Worm (Caenorhabditis elegans) whole organism, L3 larva: Measurements from ENCODE around the gene ZK673.6.

ENCODE experiments used
- aly-2 ChIP-seq: fragments of 150-350 bp; optimal IDR thresholded peaks from 2 replicates; lab custom pipeline; 2014; ENCODE audit warnings: missing biosample characterization, missing genetic modification characterization
- ama-1 ChIP-seq: fragments of 150-350 bp; optimal IDR thresholded peaks from 2 replicates; lab custom pipeline; 2018
- ceh-16 ChIP-seq: sonication (generic microtip); optimal IDR thresholded peaks from 2 replicates; lab custom pipeline; 2017; ENCODE audit warnings: missing biosample characterization, missing genetic modification characterization
- ceh-28 ChIP-seq: fragments of 150-350 bp; optimal IDR thresholded peaks from 2 replicates; lab custom pipeline; 2014; ENCODE audit warnings: missing biosample characterization, missing genetic modification reagents, missing genetic modification characterization
- ceh-9 ChIP-seq: sonication (generic microtip); optimal IDR thresholded peaks from 2 replicates; lab custom pipeline; 2018; ENCODE audit warnings: missing biosample characterization, missing genetic modification characterization
- daf-12 ChIP-seq: fragments of 150-350 bp; optimal IDR thresholded peaks from 2 replicates; lab custom pipeline; 2014; ENCODE audit warnings: missing biosample characterization, missing genetic modification reagents, missing genetic modification characterization
- elt-1 ChIP-seq: fragments of 150-350 bp; optimal IDR thresholded peaks from 2 replicates; lab custom pipeline; 2014; ENCODE audit warnings: missing biosample characterization, missing genetic modification characterization
- elt-2 ChIP-seq: sonication (generic microtip); optimal IDR thresholded peaks from 2 replicates; lab custom pipeline; 2016; ENCODE audit warnings: missing genetic modification reagents, mild to moderate bottlenecking, missing genetic modification characterization, missing compliant biosample characterization
- elt-3 ChIP-seq, 3 experiments: fragments of 150-350 bp in 1 of 3; sonication (generic microtip) in 2 of 3; optimal IDR thresholded peaks; 2 replicates in 2 of 3; 4 replicates in 1 of 3; lab custom pipeline; 2014 to 2017; ENCODE audit warnings: missing biosample characterization in 3 of 3, missing genetic modification characterization in 3 of 3
- eor-1 ChIP-seq, 2 experiments: fragments of 150-350 bp; optimal IDR thresholded peaks; 2 replicates each; lab custom pipeline; 2014 to 2018; ENCODE audit warnings: missing biosample characterization in 2 of 2, missing genetic modification characterization in 2 of 2
- fkh-10 ChIP-seq: sonication (generic microtip); optimal IDR thresholded peaks from 2 replicates; lab custom pipeline; 2017; ENCODE audit warnings: missing biosample characterization, missing genetic modification reagents, missing genetic modification characterization
- fkh-2 ChIP-seq: fragments of 150-350 bp; optimal IDR thresholded peaks from 2 replicates; lab custom pipeline; 2014; ENCODE audit warnings: missing biosample characterization, missing genetic modification reagents, missing genetic modification characterization
- jun-1 ChIP-seq: fragments of 150-350 bp; optimal IDR thresholded peaks from 2 replicates; lab custom pipeline; 2014; ENCODE audit warnings: missing biosample characterization, missing genetic modification reagents, missing genetic modification characterization
- lin-15B ChIP-seq: fragments of 150-350 bp; optimal IDR thresholded peaks from 2 replicates; lab custom pipeline; 2014; ENCODE audit warnings: missing biosample characterization, missing genetic modification characterization
- lin-39 ChIP-seq: fragments of 150-350 bp; optimal IDR thresholded peaks from 2 replicates; lab custom pipeline; 2018; ENCODE audit warnings: missing biosample characterization, missing genetic modification reagents, missing genetic modification characterization
- lsy-12 ChIP-seq: sonication (generic microtip); optimal IDR thresholded peaks from 2 replicates; lab custom pipeline; 2016; ENCODE audit warnings: mild to moderate bottlenecking, missing genetic modification characterization, missing compliant biosample characterization
- mdl-1 ChIP-seq: fragments of 150-350 bp; optimal IDR thresholded peaks from 2 replicates; lab custom pipeline; 2014; ENCODE audit warnings: missing biosample characterization, missing genetic modification characterization
- mml-1 ChIP-seq: fragments of 150-350 bp; sonication (generic microtip); optimal IDR thresholded peaks from 3 replicates; lab custom pipeline; 2014; ENCODE audit warnings: missing biosample characterization, missing genetic modification characterization
- nfya-1 ChIP-seq: sonication (generic microtip); optimal IDR thresholded peaks from 2 replicates; lab custom pipeline; 2017; ENCODE audit warnings: missing genetic modification characterization, mild to moderate bottlenecking, missing compliant biosample characterization, antibody characterized with exemption, moderate library complexity; ENCODE audit not compliant: insufficient read depth
- nhr-11 ChIP-seq: fragments of 150-350 bp; optimal IDR thresholded peaks from 2 replicates; lab custom pipeline; 2014; ENCODE audit warnings: missing biosample characterization, missing genetic modification characterization
- nhr-12 ChIP-seq: fragments of 150-350 bp; optimal IDR thresholded peaks from 2 replicates; lab custom pipeline; 2014; ENCODE audit warnings: missing biosample characterization, missing genetic modification characterization
- nhr-23 ChIP-seq: fragments of 150-350 bp; optimal IDR thresholded peaks from 2 replicates; lab custom pipeline; 2014; ENCODE audit warnings: missing biosample characterization, missing genetic modification reagents, missing genetic modification characterization
- nhr-25 ChIP-seq: sonication (generic microtip); optimal IDR thresholded peaks from 2 replicates; lab custom pipeline; 2017; ENCODE audit warnings: missing biosample characterization, missing genetic modification characterization
- nhr-43 ChIP-seq: sonication (generic microtip); optimal IDR thresholded peaks from 2 replicates; lab custom pipeline; 2016; ENCODE audit warnings: mild to moderate bottlenecking, missing genetic modification characterization, missing compliant biosample characterization; ENCODE audit not compliant: poor library complexity, severe bottlenecking
- nhr-67 ChIP-seq: fragments of 150-350 bp; optimal IDR thresholded peaks from 2 replicates; lab custom pipeline; 2014; ENCODE audit warnings: missing biosample characterization, missing genetic modification characterization
- nhr-77 ChIP-seq: fragments of 150-350 bp; optimal IDR thresholded peaks from 2 replicates; lab custom pipeline; 2014; ENCODE audit warnings: missing biosample characterization, missing genetic modification characterization
- pha-4 ChIP-seq: fragments of 150-350 bp; optimal IDR thresholded peaks from 2 replicates; lab custom pipeline; 2014; ENCODE audit warnings: missing biosample characterization, missing genetic modification reagents, missing genetic modification characterization
- pqm-1 ChIP-seq: fragments of 150-350 bp; optimal IDR thresholded peaks from 2 replicates; lab custom pipeline; 2017; ENCODE audit warnings: missing biosample characterization, missing genetic modification characterization, inconsistent platforms
- skn-1 ChIP-seq: fragments of 150-350 bp; optimal IDR thresholded peaks from 2 replicates; lab custom pipeline; 2014; ENCODE audit warnings: missing biosample characterization, missing genetic modification characterization
- snpc-4 ChIP-seq: fragments of 150-350 bp; optimal IDR thresholded peaks from 2 replicates; lab custom pipeline; 2014; ENCODE audit warnings: missing biosample characterization, missing genetic modification characterization
- unc-39 ChIP-seq: sonication (generic microtip); optimal IDR thresholded peaks from 4 replicates; lab custom pipeline; 2017; ENCODE audit warnings: missing biosample characterization, missing genetic modification characterization
- unc-62 ChIP-seq: fragments of 150-350 bp; sonication (generic microtip); optimal IDR thresholded peaks from 4 replicates; lab custom pipeline; 2014; ENCODE audit warnings: missing biosample characterization, missing genetic modification reagents, missing genetic modification characterization
- zag-1 ChIP-seq: fragments of 150-350 bp; optimal IDR thresholded peaks from 2 replicates; lab custom pipeline; 2014; ENCODE audit warnings: missing biosample characterization, missing genetic modification characterization
- ztf-11 ChIP-seq: fragments of 150-350 bp; optimal IDR thresholded peaks from 2 replicates; lab custom pipeline; 2014; ENCODE audit warnings: missing biosample characterization, missing genetic modification characterization
- ztf-4 ChIP-seq: fragments of 150-350 bp; optimal IDR thresholded peaks from 2 replicates; lab custom pipeline; 2014; ENCODE audit warnings: missing biosample characterization, missing genetic modification characterization

Gene ZK673.6

ce11 chrII:10452620-10453019 is 11.5 kb downstream of the ZK673.6 start, which contains the start of gene ZK673.4:
Gene ZK673.4 (plus strand): TSS chrII:10452920.
- TF ChIP-seq pha-4 (tag; lab: Kevin White, UChicago): no peak
- TF ChIP-seq elt-3 (tag; optimal IDR thresholded peaks at IDR 0.05; lab: Kevin White, UChicago): no peak
- no peak for TF ChIP-seq nhr-67 (tag; lab: Kevin White, UChicago)
- no peak for TF ChIP-seq pqm-1 (tag; lab: Kevin White, UChicago)
- TF ChIP-seq ceh-16 (tag; lab: Kevin White, UChicago): no peak
- no peak for TF ChIP-seq zag-1
- TF ChIP-seq, all 47 proteins: peak for 0

ce11 chrII:10450335-10450734 is 13.8 kb downstream of the ZK673.6 start:
- TF ChIP-seq elt-2 (tag; lab: Kevin White, UChicago) (peak; percentile 25), jun-1 (tag; lab: Kevin White, UChicago) (peak; percentile 48), nhr-43 (peak; percentile 55), nhr-77 (tag; lab: Kevin White, UChicago) (no peak), pqm-1 (tag; lab: Kevin White, UChicago) (no peak), lsy-12 (tag; lab: Kevin White, UChicago) (peak; percentile 62), ama-1 (lab: Kevin White, UChicago) (peak; percentile 86), pha-4 (tag; lab: Kevin White, UChicago) (peak; percentile 55), ztf-11 (tag; lab: Kevin White, UChicago) (no peak), nhr-23 (no peak), ztf-4 (tag; lab: Kevin White, UChicago) (peak; percentile 58), ceh-28 (tag; lab: Kevin White, UChicago) (peak; percentile 30)

- TF ChIP-seq fkh-10 (GFP tag; lab: Kevin White, UChicago): no peak
Measured at ce11 chrII:10449707-10450106, 14.4 kb downstream of the ZK673.6 start, which contains the start of gene lin-56. Gene lin-56 (plus strand): TSS chrII:10450007.

ce11 chrII:10447348-10448316 is 16.5 kb downstream of the ZK673.6 start, which contains the start of gene ZK673.2:
Gene ZK673.2 (plus strand): TSS chrII:10448266.
- TF ChIP-seq mdl-1 (tag; lab: Kevin White, UChicago) (peak; percentile 39), nhr-11 (tag; lab: Kevin White, UChicago) (peak; percentile 10), ztf-11 (tag; lab: Kevin White, UChicago) (no peak), elt-1 (tag; lab: Kevin White, UChicago) (peak; percentile 27), elt-3 (tag; optimal IDR thresholded peaks at IDR 0.05; lab: Kevin White, UChicago) (peak; percentile 19 to 56 (median 50)), nhr-23 (peak; percentile 54), ama-1 (lab: Kevin White, UChicago) (peak; percentile 91), daf-12 (tag; lab: Kevin White, UChicago) (no peak), ceh-9 (tag; lab: Kevin White, UChicago) (no peak), mml-1 (tag; lab: Kevin White, UChicago) (no peak), jun-1 (tag; lab: Kevin White, UChicago) (peak; percentile 29), nfya-1 (tag; lab: Kevin White, UChicago) (peak; percentile 28), nhr-77 (tag; lab: Kevin White, UChicago) (no peak), elt-2 (tag; lab: Kevin White, UChicago) (peak; percentile 95), nhr-43 (peak; percentile 71), eor-1 (tag; optimal IDR thresholded peaks at IDR 0.05; lab: Kevin White, UChicago) (no peak), pha-4 (tag; lab: Kevin White, UChicago) (peak; percentile 40), nhr-25 (peak; percentile 75), lsy-12 (tag; lab: Kevin White, UChicago) (peak; percentile 18), pqm-1 (tag; lab: Kevin White, UChicago) (peak; percentile 95)

ce11 chrII:10446814-10447213 is 17.3 kb downstream of the ZK673.6 start:
- no peak for TF ChIP-seq aly-2 (tag; lab: Kevin White, UChicago)
- peak; percentile 75 for TF ChIP-seq pha-4 (tag; lab: Kevin White, UChicago)

- TF ChIP-seq ztf-4 (tag; lab: Kevin White, UChicago) (no peak), lin-39 (tag; lab: Kevin White, UChicago) (no peak), fkh-2 (tag; lab: Kevin White, UChicago) (no peak), fkh-10 (GFP tag; lab: Kevin White, UChicago) (no peak), nhr-43 (peak; percentile 10), nfya-1 (tag; lab: Kevin White, UChicago) (peak; percentile 15), ztf-11 (tag; lab: Kevin White, UChicago) (no peak), lin-15B (tag; lab: Kevin White, UChicago) (no peak), nhr-67 (tag; lab: Kevin White, UChicago) (no peak), unc-39 (no peak), pqm-1 (tag; lab: Kevin White, UChicago) (peak; percentile 58), lsy-12 (tag; lab: Kevin White, UChicago) (no peak), nhr-23 (peak; percentile 26), elt-2 (tag; lab: Kevin White, UChicago) (peak; percentile 68), skn-1 (tag; lab: Kevin White, UChicago) (no peak), nhr-77 (tag; lab: Kevin White, UChicago) (no peak), nhr-12 (tag; lab: Kevin White, UChicago) (no peak), mml-1 (tag; lab: Kevin White, UChicago) (no peak), unc-62 (GFP tag; lab: Kevin White, UChicago) (no peak), eor-1 (tag; optimal IDR thresholded peaks at IDR 0.05; lab: Kevin White, UChicago) (no peak), pha-4 (tag; lab: Kevin White, UChicago) (peak; percentile 8), jun-1 (tag; lab: Kevin White, UChicago) (peak; percentile 43), snpc-4 (tag; lab: Kevin White, UChicago) (peak; percentile 12), elt-1 (tag; lab: Kevin White, UChicago) (peak; percentile 48)
Measured at ce11 chrII:10446300-10446699, 17.8 kb downstream of the ZK673.6 start.
